Fruit fly (Drosophila melanogaster) whole organism, adult: ENCODE results near the gene CG14262.

ENCODE experiments used
- CG1620 ChIP-seq: fragments of 200-800 bp; sonication (Bioruptor generic); optimal IDR thresholded peaks from 2 replicates; lab custom pipeline; 2016; ENCODE audit warnings: missing biosample characterization, missing genetic modification characterization
- Clk ChIP-seq: fragments of 200-800 bp; sonication (Bioruptor generic); optimal IDR thresholded peaks from 2 replicates; lab custom pipeline; 2017; ENCODE audit warnings: missing biosample characterization, missing genetic modification characterization
- cnc ChIP-seq, 2 experiments: fragments of >200 bp; optimal IDR thresholded peaks; 2 replicates each; lab custom pipeline; 2017
- kay ChIP-seq: fragments of 200-800 bp; sonication (Bioruptor generic); peaks from one replicate; lab custom pipeline; 2016; ENCODE audit warnings: missing biosample characterization, missing genetic modification characterization, borderline replicate concordance
- toe ChIP-seq: fragments of 200-800 bp; sonication (Bioruptor generic); optimal IDR thresholded peaks from 2 replicates; lab custom pipeline; 2016; ENCODE audit warnings: missing biosample characterization, missing genetic modification characterization

DNA sequence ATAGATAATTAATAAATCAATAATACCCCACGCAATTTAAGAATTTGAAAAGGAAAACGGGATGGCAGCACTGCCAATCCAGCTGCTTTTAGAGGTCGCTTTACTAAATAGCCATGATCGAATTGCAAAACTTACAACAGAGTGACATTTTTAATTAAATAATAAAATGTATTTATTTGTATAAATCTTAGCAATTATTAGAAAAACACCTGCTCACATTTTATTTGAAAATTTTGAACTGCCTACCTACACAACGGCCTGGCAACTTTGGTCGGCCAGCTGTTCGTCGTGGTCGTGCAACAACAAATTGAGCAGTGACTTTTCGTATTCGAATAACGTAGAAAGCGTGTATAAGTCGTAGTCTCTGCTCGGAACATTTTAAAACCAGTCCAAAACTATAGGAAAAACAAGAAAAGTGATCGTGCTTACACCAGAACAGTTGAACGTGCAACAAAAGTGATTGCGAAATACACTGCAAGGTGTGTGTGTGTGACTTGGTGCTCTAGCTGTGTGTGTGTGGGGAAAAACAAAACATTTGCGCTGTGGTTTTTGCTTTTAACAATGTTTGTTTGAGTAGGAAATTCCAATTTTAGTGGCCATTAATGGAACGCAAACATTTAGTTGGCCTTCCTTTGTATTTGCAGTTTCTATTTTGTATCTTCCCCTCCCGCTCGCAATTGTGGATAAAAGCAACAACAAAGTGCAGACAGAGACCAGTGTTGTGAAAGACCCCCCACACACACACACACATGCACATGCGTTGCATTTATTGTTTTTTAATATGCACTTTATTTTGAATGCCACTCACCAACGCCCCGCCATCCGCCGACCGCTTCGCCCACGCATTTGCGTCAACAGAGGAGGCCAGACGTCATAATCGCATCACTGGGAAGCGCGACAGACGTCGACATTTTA is 9.6 kb upstream of the CG14262 start, which contains the start of gene CG5938:
- TF ChIP-seq Clk = no peak
- no peak for TF ChIP-seq kay (GFP tag; lab: Kevin White, UChicago)
- no peak for TF ChIP-seq CG1620 (GFP tag; lab: Kevin White, UChicago)
- TF ChIP-seq cnc (optimal IDR thresholded peaks at IDR 0.05; lab: Kevin White, UChicago) = no peak
- peak; percentile 36 for TF ChIP-seq toe (GFP tag; lab: Kevin White, UChicago)
